Fruit fly (Drosophila melanogaster) whole organism, embryonic: ENCODE results near the gene IntS4.

Source experiments
- Atf6 ChIP-seq: fragments of 200-800 bp; sonication (Bioruptor generic); IDR thresholded peaks from 2 replicates; pipeline ENCODE4 v1.3.6; 2022; ENCODE audit warnings: missing biosample characterization, missing genetic modification characterization
- Bgb ChIP-seq: fragments of 200-800 bp; sonication (Bioruptor generic); IDR thresholded peaks from 2 replicates; pipeline ENCODE4 v1.3.6; 2022; ENCODE audit warnings: missing biosample characterization, missing genetic modification characterization; ENCODE audit not compliant: partially characterized antibody
- CG10147 ChIP-seq: fragments of 200-800 bp; sonication (Bioruptor generic); optimal IDR thresholded peaks from 2 replicates; lab custom pipeline; 2019; ENCODE audit warnings: missing biosample characterization, mild to moderate bottlenecking, missing genetic modification characterization, moderate library complexity
- CG10209 ChIP-seq: fragments of 200-800 bp; sonication (Bioruptor generic); optimal IDR thresholded peaks from 3 replicates; lab custom pipeline; 2017; ENCODE audit warnings: missing biosample characterization, mild to moderate bottlenecking, missing genetic modification characterization, missing genetic modification reagents
- CG12071 ChIP-seq: fragments of 200-800 bp; sonication (Bioruptor generic); optimal IDR thresholded peaks from 3 replicates; lab custom pipeline; 2018; ENCODE audit warnings: missing biosample characterization, mild to moderate bottlenecking, missing genetic modification characterization
- CG12155 ChIP-seq: fragments of 200-800 bp; sonication (Bioruptor generic); optimal IDR thresholded peaks from 3 replicates; lab custom pipeline; 2016; ENCODE audit warnings: missing biosample characterization, missing genetic modification characterization
- CG1233 ChIP-seq: fragments of 200-800 bp; sonication (Bioruptor generic); optimal IDR thresholded peaks from 4 replicates; lab custom pipeline; 2018; ENCODE audit warnings: missing biosample characterization, mild to moderate bottlenecking, missing genetic modification characterization
- CG12659 ChIP-seq: fragments of 200-800 bp; sonication (Bioruptor generic); optimal IDR thresholded peaks from 3 replicates; lab custom pipeline; 2017; ENCODE audit warnings: mild to moderate bottlenecking, missing biosample characterization, missing genetic modification reagents, missing genetic modification characterization
- CG12769 ChIP-seq: fragments of 200-800 bp; sonication (Bioruptor generic); optimal IDR thresholded peaks from 2 replicates; lab custom pipeline; 2019; ENCODE audit warnings: missing biosample characterization, mild to moderate bottlenecking, missing genetic modification characterization, moderate library complexity
- CG13894 ChIP-seq: fragments of 200-800 bp; sonication (Bioruptor generic); optimal IDR thresholded peaks from 3 replicates; lab custom pipeline; 2018; ENCODE audit warnings: missing biosample characterization, mild to moderate bottlenecking, missing genetic modification characterization, moderate library complexity
- CG14441 ChIP-seq: fragments of 200-800 bp; sonication (Bioruptor generic); IDR thresholded peaks from 2 replicates; pipeline ENCODE4 v1.3.6; 2022; ENCODE audit warnings: missing biosample characterization, missing genetic modification characterization
- CG15011 ChIP-seq: fragments of 200-800 bp; sonication (Bioruptor generic); optimal IDR thresholded peaks from 3 replicates; lab custom pipeline; 2018; ENCODE audit warnings: missing biosample characterization, mild to moderate bottlenecking, missing genetic modification characterization
- CG15696 ChIP-seq: fragments of 200-800 bp; sonication (Bioruptor generic); optimal IDR thresholded peaks from 2 replicates; lab custom pipeline; 2019; ENCODE audit warnings: missing biosample characterization, mild to moderate bottlenecking, missing genetic modification characterization, moderate library complexity
- CG16863 ChIP-seq: fragments of 200-800 bp; sonication (Bioruptor generic); optimal IDR thresholded peaks from 3 replicates; lab custom pipeline; 2016; ENCODE audit warnings: missing biosample characterization, missing genetic modification characterization
- CG17802 ChIP-seq: fragments of 200-800 bp; sonication (Bioruptor generic); optimal IDR thresholded peaks from 2 replicates; lab custom pipeline; 2018; ENCODE audit warnings: missing biosample characterization, mild to moderate bottlenecking, missing genetic modification characterization, moderate library complexity
- CG18262 ChIP-seq: fragments of 200-800 bp; optimal IDR thresholded peaks from 3 replicates; lab custom pipeline; 2019; ENCODE audit warnings: missing biosample characterization, mild to moderate bottlenecking, missing genetic modification characterization, moderate library complexity
- CG18476 ChIP-seq: fragments of 200-800 bp; sonication (Bioruptor generic); optimal IDR thresholded peaks from 2 replicates; lab custom pipeline; 2016; ENCODE audit warnings: missing biosample characterization, mild to moderate bottlenecking, missing genetic modification characterization
- CG2889 ChIP-seq: fragments of 200-800 bp; sonication (Bioruptor generic); IDR thresholded peaks from 3 replicates; pipeline ENCODE4 v1.3.6; 2022; ENCODE audit warnings: missing biosample characterization, missing genetic modification characterization
- CG31441 ChIP-seq: fragments of 200-800 bp; sonication (Bioruptor generic); IDR thresholded peaks from 2 replicates; pipeline ENCODE4 v1.3.6; 2022; ENCODE audit warnings: missing biosample characterization, missing genetic modification characterization
- CG4707 ChIP-seq: fragments of 200-800 bp; sonication (Bioruptor generic); optimal IDR thresholded peaks from 2 replicates; lab custom pipeline; 2018; ENCODE audit warnings: missing biosample characterization, mild to moderate bottlenecking, missing genetic modification characterization, moderate library complexity
- CG6683 ChIP-seq: fragments of 200-800 bp; sonication (Bioruptor generic); optimal IDR thresholded peaks from 2 replicates; lab custom pipeline; 2017; ENCODE audit warnings: missing biosample characterization, mild to moderate bottlenecking, missing genetic modification characterization, missing genetic modification reagents
- CG6689 ChIP-seq: fragments of 200-800 bp; sonication (Bioruptor generic); IDR thresholded peaks from 2 replicates; pipeline ENCODE4 v1.3.6; 2022; ENCODE audit warnings: missing biosample characterization, missing genetic modification characterization
- CG6765 ChIP-seq: fragments of 200-800 bp; sonication (Bioruptor generic); optimal IDR thresholded peaks from 3 replicates; lab custom pipeline; 2017; ENCODE audit warnings: missing biosample characterization, mild to moderate bottlenecking, missing genetic modification characterization
- CG8290 ChIP-seq, 3 experiments: fragments of 200-800 bp; sonication (Bioruptor generic); optimal IDR thresholded peaks; 2 replicates each; lab custom pipeline; 2016 to 2019; ENCODE audit warnings: missing biosample characterization in 3 of 3, missing genetic modification characterization in 3 of 3, mild to moderate bottlenecking in 2 of 3, moderate library complexity in 1 of 3
- CG8359 ChIP-seq: fragments of 200-800 bp; sonication (Bioruptor generic); optimal IDR thresholded peaks from 2 replicates; lab custom pipeline; 2017; ENCODE audit warnings: missing biosample characterization, mild to moderate bottlenecking, missing genetic modification characterization, borderline replicate concordance
- CG8388 ChIP-seq: fragments of 200-800 bp; sonication (Bioruptor generic); optimal IDR thresholded peaks from 2 replicates; lab custom pipeline; 2019; ENCODE audit warnings: missing biosample characterization, mild to moderate bottlenecking, missing genetic modification characterization, moderate library complexity
- CG8944 ChIP-seq: fragments of 200-800 bp; sonication (Bioruptor generic); optimal IDR thresholded peaks from 3 replicates; lab custom pipeline; 2016; ENCODE audit warnings: missing biosample characterization, missing genetic modification characterization
- CG9609 ChIP-seq: fragments of 200-800 bp; sonication (Bioruptor generic); optimal IDR thresholded peaks from 3 replicates; lab custom pipeline; 2016; ENCODE audit warnings: missing biosample characterization, missing genetic modification characterization
- E2f1 ChIP-seq: fragments of 200-800 bp; sonication (Bioruptor generic); IDR thresholded peaks from 2 replicates; pipeline ENCODE4 v1.3.6; 2022; ENCODE audit warnings: missing biosample characterization, missing genetic modification characterization
- Fer2 ChIP-seq: fragments of 200-800 bp; sonication (Bioruptor generic); optimal IDR thresholded peaks from 2 replicates; lab custom pipeline; 2018; ENCODE audit warnings: missing biosample characterization, mild to moderate bottlenecking, missing genetic modification characterization, moderate library complexity
- Hand ChIP-seq: fragments of 200-800 bp; sonication (Bioruptor generic); optimal IDR thresholded peaks from 2 replicates; lab custom pipeline; 2017; ENCODE audit warnings: mild to moderate bottlenecking, missing biosample characterization, missing genetic modification reagents, missing genetic modification characterization
- Hr3 ChIP-seq: fragments of 200-800 bp; sonication (Bioruptor generic); optimal IDR thresholded peaks from 3 replicates; lab custom pipeline; 2016; ENCODE audit warnings: missing biosample characterization, missing genetic modification characterization
- Hr39 ChIP-seq: fragments of >200 bp; optimal IDR thresholded peaks from 2 replicates; lab custom pipeline; 2017
- MBD-R2 ChIP-seq: fragments of 200-800 bp; sonication (Bioruptor generic); IDR thresholded peaks from 2 replicates; pipeline ENCODE4 v1.3.6; 2022; ENCODE audit warnings: missing biosample characterization, missing genetic modification characterization
- Med ChIP-seq: fragments of 200-800 bp; sonication (Bioruptor generic); peaks from one replicate; lab custom pipeline; 2016; ENCODE audit warnings: missing biosample characterization, missing genetic modification characterization, mild to moderate bottlenecking, inconsistent platforms, moderate library complexity
- Nf-YA ChIP-seq: fragments of 200-800 bp; sonication (Bioruptor generic); IDR thresholded peaks from 2 replicates; pipeline ENCODE4 v1.3.6; 2022; ENCODE audit warnings: missing biosample characterization, missing genetic modification characterization
- Side ChIP-seq: fragments of 200-800 bp; sonication (Bioruptor generic); optimal IDR thresholded peaks from 2 replicates; lab custom pipeline; 2016; ENCODE audit warnings: missing biosample characterization, missing genetic modification characterization
- Usf ChIP-seq: fragments of 200-800 bp; sonication (Bioruptor generic); optimal IDR thresholded peaks from 2 replicates; lab custom pipeline; 2017; ENCODE audit warnings: missing genotype, missing biosample characterization, missing genetic modification characterization
- YL-1 ChIP-seq: fragments of 200-800 bp; sonication (Bioruptor generic); optimal IDR thresholded peaks from 3 replicates; lab custom pipeline; 2017; ENCODE audit warnings: missing biosample characterization, mild to moderate bottlenecking, missing genetic modification characterization
- al ChIP-seq: fragments of 200-800 bp; sonication (Bioruptor generic); IDR thresholded peaks from 2 replicates; pipeline ENCODE4 v1.3.6; 2022; ENCODE audit warnings: missing biosample characterization, missing genetic modification characterization
- bab2 ChIP-seq: fragments of 200-800 bp; sonication (Bioruptor generic); optimal IDR thresholded peaks from 2 replicates; lab custom pipeline; 2016; ENCODE audit warnings: missing biosample characterization, missing genetic modification characterization
- bigmax ChIP-seq: fragments of 200-800 bp; sonication (Bioruptor generic); optimal IDR thresholded peaks from 2 replicates; lab custom pipeline; 2018; ENCODE audit warnings: missing biosample characterization, mild to moderate bottlenecking, missing genetic modification characterization
- fd3F ChIP-seq: fragments of 200-800 bp; sonication (Bioruptor generic); optimal IDR thresholded peaks from 2 replicates; lab custom pipeline; 2018; ENCODE audit warnings: missing biosample characterization, mild to moderate bottlenecking, missing genetic modification characterization, moderate library complexity
- fd96Cb ChIP-seq: fragments of 200-800 bp; sonication (Bioruptor generic); optimal IDR thresholded peaks from 2 replicates; lab custom pipeline; 2018; ENCODE audit warnings: missing biosample characterization, mild to moderate bottlenecking, missing genetic modification characterization, moderate library complexity
- luna ChIP-seq: fragments of 200-800 bp; sonication (Bioruptor generic); optimal IDR thresholded peaks from 2 replicates; lab custom pipeline; 2016; ENCODE audit warnings: missing biosample characterization, missing genetic modification characterization
- nerfin-2 ChIP-seq: fragments of 200-800 bp; sonication (Bioruptor generic); IDR thresholded peaks from 2 replicates; pipeline ENCODE4 v1.3.6; 2022; ENCODE audit warnings: missing biosample characterization, missing genetic modification characterization; ENCODE audit not compliant: partially characterized antibody
- oc ChIP-seq: fragments of 200-800 bp; sonication (Bioruptor generic); optimal IDR thresholded peaks from 2 replicates; lab custom pipeline; 2018; ENCODE audit warnings: missing biosample characterization, mild to moderate bottlenecking, missing genetic modification characterization, moderate library complexity
- repo ChIP-seq: fragments of 200-800 bp; sonication (Bioruptor generic); optimal IDR thresholded peaks from 2 replicates; lab custom pipeline; 2016; ENCODE audit warnings: missing biosample characterization, missing genetic modification characterization
- seq ChIP-seq: fragments of 200-800 bp; sonication (Bioruptor generic); IDR thresholded peaks from 2 replicates; pipeline ENCODE4 v1.3.6; 2022; ENCODE audit warnings: missing biosample characterization, missing genetic modification characterization
- tgo ChIP-seq: fragments of 200-800 bp; sonication (Bioruptor generic); IDR thresholded peaks from 3 replicates; pipeline ENCODE4 v1.3.6; 2022; ENCODE audit warnings: missing biosample characterization, missing genetic modification characterization
- ttk ChIP-seq: fragments of 200-800 bp; sonication (Bioruptor generic); IDR thresholded peaks from 2 replicates; pipeline ENCODE4 v2.1.2; 2022; ENCODE audit warnings: missing biosample characterization, missing genetic modification characterization

Gene IntS4

DNA sequence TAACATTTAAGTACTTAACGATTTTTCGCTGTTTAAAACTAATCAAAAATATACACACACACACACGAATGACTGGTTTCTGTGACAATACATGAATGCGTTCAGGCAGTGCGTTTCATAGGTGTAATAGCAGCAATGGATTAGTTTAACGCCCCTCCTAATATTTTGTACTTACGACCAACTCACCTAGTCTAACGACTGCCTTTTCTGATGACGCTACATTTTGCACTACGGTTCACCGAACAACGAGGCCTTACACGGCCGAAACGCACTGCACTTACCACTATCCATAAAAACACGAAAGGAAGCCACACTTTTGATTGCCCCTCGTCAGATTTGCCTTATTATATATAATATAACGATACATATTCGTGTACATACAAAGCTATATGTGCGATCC, 42.6 kb upstream of the IntS4 start (continued):
- no peak for TF ChIP-seq nerfin-2 (GFP tag; lab: Robert Waterston, UW)
- TF ChIP-seq Atf6 = no peak
- no peak for TF ChIP-seq Side (GFP tag; lab: Kevin White, UChicago)
- no peak for TF ChIP-seq CG18476 (GFP tag; lab: Kevin White, UChicago)
- TF ChIP-seq Fer2 (tag; lab: Kevin White, UChicago) = no peak
- TF ChIP-seq luna (GFP tag; lab: Kevin White, UChicago) = no peak
- no peak for TF ChIP-seq Hr3
- no peak for TF ChIP-seq Hr39 (lab: Kevin White, UChicago)
- no peak for TF ChIP-seq CG10147 (GFP tag; lab: Kevin White, UChicago)
- no peak for TF ChIP-seq CG6765
- TF ChIP-seq CG16863 (GFP tag; lab: Kevin White, UChicago) = peak; percentile 17
- no peak for TF ChIP-seq ttk (GFP tag; lab: Robert Waterston, UW)
- no peak for TF ChIP-seq repo (GFP tag; lab: Kevin White, UChicago)
- TF ChIP-seq fd3F = no peak
- TF ChIP-seq CG12769 (tag; lab: Kevin White, UChicago) = no peak
- no peak for TF ChIP-seq CG9609
- no peak for TF ChIP-seq CG6683
- no peak for TF ChIP-seq CG17802 (tag; lab: Kevin White, UChicago)
- 0 out of 2 replicates have a peak, but pooled peaks have one; percentile 33 for TF ChIP-seq CG14441
- peak; percentile 24 for TF ChIP-seq CG12155 (GFP tag; lab: Kevin White, UChicago)
- TF ChIP-seq CG10209 (GFP tag; lab: Kevin White, UChicago) = peak; percentile 28
- TF ChIP-seq Bgb (GFP tag; lab: Robert Waterston, UW) = no peak
- TF ChIP-seq al (GFP tag; lab: Robert Waterston, UW) = no peak
- TF ChIP-seq Nf-YA (GFP tag; lab: Robert Waterston, UW) = no peak
- peak; percentile 48 for TF ChIP-seq fd96Cb
- no peak for TF ChIP-seq CG13894 (tag; lab: Kevin White, UChicago)
- TF ChIP-seq seq (GFP tag; lab: Robert Waterston, UW) = peak; percentile 27; the same call in 1 of the 2 replicates
- no peak for TF ChIP-seq CG8290 (GFP tag; optimal IDR thresholded peaks at IDR 0.05; lab: Kevin White, UChicago)
- no peak for TF ChIP-seq CG8290 (tag; optimal IDR thresholded peaks at IDR 0.05; lab: Kevin White, UChicago)
- TF ChIP-seq Med (GFP tag; lab: Kevin White, UChicago) = peak; percentile 89
- peak; percentile 40 for TF ChIP-seq CG18262 (tag; lab: Kevin White, UChicago)
- peak; percentile 57 for TF ChIP-seq oc (tag; lab: Kevin White, UChicago)
- TF ChIP-seq CG4707 (GFP tag; lab: Kevin White, UChicago) = no peak
- no peak for TF ChIP-seq Hand (GFP tag; lab: Kevin White, UChicago)
- no peak for TF ChIP-seq bigmax (GFP tag; lab: Kevin White, UChicago)
- TF ChIP-seq CG1233 (GFP tag; lab: Kevin White, UChicago) = no peak
- no peak for TF ChIP-seq CG15011 (GFP tag; lab: Kevin White, UChicago)
- TF ChIP-seq CG8359 (GFP tag; lab: Kevin White, UChicago) = no peak
- no peak for TF ChIP-seq Usf (GFP tag; lab: Kevin White, UChicago)
- peak; percentile 45; the same call in 2 of the 3 replicates for TF ChIP-seq tgo (GFP tag; lab: Robert Waterston, UW)
- TF ChIP-seq CG8944 (GFP tag; lab: Kevin White, UChicago) = peak; percentile 11
- TF ChIP-seq E2f1 = 0 out of 2 replicates have a peak, but pooled peaks have one; percentile 10
- peak; percentile 8 for TF ChIP-seq bab2 (GFP tag; lab: Kevin White, UChicago)
- no peak for TF ChIP-seq YL-1 (GFP tag; lab: Kevin White, UChicago)
- TF ChIP-seq CG31441 (GFP tag; lab: Robert Waterston, UW) = no peak
- TF ChIP-seq CG2889 (GFP tag; lab: Robert Waterston, UW) = 0 out of 3 replicates have a peak, but pooled peaks have one; percentile 6
- no peak for TF ChIP-seq MBD-R2
- TF ChIP-seq CG8388 (GFP tag; lab: Kevin White, UChicago) = peak; percentile 34
- TF ChIP-seq CG15696 (tag; lab: Kevin White, UChicago) = peak; percentile 14
- no peak for TF ChIP-seq CG12071
- no peak for TF ChIP-seq CG12659 (GFP tag; lab: Kevin White, UChicago)
- TF ChIP-seq CG6689 (GFP tag; lab: Robert Waterston, UW) = peak; percentile 20; the same call in 1 of the 2 replicates
